Fruit fly (Drosophila melanogaster): ENCODE data around the gene CG42507.
A peak's percentile ranks its signal among the peaks of the same experiment; 100 is the strongest.

CG42507 gene

dm6 chr3L:14786230-14786850 lies 28.6 kb upstream of the CG42507 start, which contains the start of the genes bmm and Tdrd3 (continued):
- peak; percentile 64 for TF ChIP-seq Oaz (GFP tag; IDR thresholded peaks at IDR 0.05)
- TF ChIP-seq CG15696 (tag; optimal IDR thresholded peaks at IDR 0.05): peak; percentile 87
- peak; percentile 90 for TF ChIP-seq CG13775 (GFP tag; optimal IDR thresholded peaks at IDR 0.05)
- TF ChIP-seq CG8944 (GFP tag; optimal IDR thresholded peaks at IDR 0.05): peak; percentile 27
- TF ChIP-seq CG12155 (GFP tag; optimal IDR thresholded peaks at IDR 0.05): peak; percentile 84
- TF ChIP-seq CG11093 (GFP tag; IDR thresholded peaks at IDR 0.05): peak; percentile 52; the same call in 2 of the 3 replicates
- no peak for TF ChIP-seq CG1832 (GFP tag; optimal IDR thresholded peaks at IDR 0.05)
- TF ChIP-seq CG12299 (tag; optimal IDR thresholded peaks at IDR 0.05): peak; percentile 53
- TF ChIP-seq CG8924 (tag; optimal IDR thresholded peaks at IDR 0.05): peak; percentile 94
- peak; percentile 98 for TF ChIP-seq Ets65A (GFP tag)
- TF ChIP-seq CG10431 (GFP tag; optimal IDR thresholded peaks at IDR 0.05): peak; percentile 74
- peak; percentile 10 for TF ChIP-seq run (tag; optimal IDR thresholded peaks at IDR 0.05)
- peak; percentile 42 for TF ChIP-seq nom (GFP tag; optimal IDR thresholded peaks at IDR 0.05)
- peak; percentile 76 for TF ChIP-seq CG12942 (GFP tag; optimal IDR thresholded peaks at IDR 0.05)
- peak; percentile 53 for TF ChIP-seq Bteb2 (GFP tag; optimal IDR thresholded peaks at IDR 0.05)
- TF ChIP-seq PHDP (tag; optimal IDR thresholded peaks at IDR 0.05): peak; percentile 84
- peak; percentile 11 for TF ChIP-seq corto (GFP tag; optimal IDR thresholded peaks at IDR 0.05)
- no peak for TF ChIP-seq prd (optimal IDR thresholded peaks at IDR 0.05)
- TF ChIP-seq prd (GFP tag; IDR thresholded peaks at IDR 0.05): peak; percentile 82; the same call in 2 of the 3 replicates
- peak; percentile 39 for TF ChIP-seq Max (GFP tag; optimal IDR thresholded peaks at IDR 0.05)
- TF ChIP-seq Chrac-16 (GFP tag; optimal IDR thresholded peaks at IDR 0.05): peak; percentile 79
- TF ChIP-seq emc (GFP tag; optimal IDR thresholded peaks at IDR 0.05): no peak
- peak; percentile 80 for TF ChIP-seq unpg (GFP tag; optimal IDR thresholded peaks at IDR 0.05)
- peak; percentile 22 for TF ChIP-seq Mad (GFP tag; optimal IDR thresholded peaks at IDR 0.05)
- no peak for TF ChIP-seq pan (optimal IDR thresholded peaks at IDR 0.05)
- peak in 1 of 2 experiments; percentile 55 for TF ChIP-seq pan (GFP tag; optimal IDR thresholded peaks at IDR 0.05 in 1 of 2, IDR thresholded peaks at IDR 0.05 in 1 of 2)
- TF ChIP-seq cg (GFP tag; optimal IDR thresholded peaks at IDR 0.05): no peak
- TF ChIP-seq Xrp1 (GFP tag; IDR thresholded peaks at IDR 0.05): peak; percentile 63
- TF ChIP-seq CG6791 (GFP tag; IDR thresholded peaks at IDR 0.05; ENCODE audit: partially characterized antibody): peak; percentile 79
- TF ChIP-seq slp2 (GFP tag; optimal IDR thresholded peaks at IDR 0.05): no peak
- peak; percentile 71 for TF ChIP-seq CG8765 (GFP tag; IDR thresholded peaks at IDR 0.05)
- TF ChIP-seq CG17361 (GFP tag; IDR thresholded peaks at IDR 0.05): peak; percentile 93
- TF ChIP-seq sug (tag; optimal IDR thresholded peaks at IDR 0.05): peak; percentile 90
- TF ChIP-seq CG34224 (GFP tag; IDR thresholded peaks at IDR 0.05; ENCODE audit: partially characterized antibody): peak; percentile 81
- TF ChIP-seq CG11456 (GFP tag; IDR thresholded peaks at IDR 0.05): peak; percentile 91
- TF ChIP-seq Vsx1 (GFP tag; optimal IDR thresholded peaks at IDR 0.05): peak; percentile 53
- peak; percentile 74 for TF ChIP-seq Fer1 (GFP tag; optimal IDR thresholded peaks at IDR 0.05)
- TF ChIP-seq vvl (GFP tag; IDR thresholded peaks at IDR 0.05): peak; percentile 57
- peak in 1 of 2 experiments; percentile 42 for TF ChIP-seq Trl (optimal IDR thresholded peaks at IDR 0.05)
- TF ChIP-seq Trl (GFP tag; optimal IDR thresholded peaks at IDR 0.05): peak; percentile 13
- peak; percentile 67 for TF ChIP-seq salm (tag; optimal IDR thresholded peaks at IDR 0.05)
- peak; percentile 31; the same call in 2 of the 3 replicates for TF ChIP-seq ase (GFP tag; IDR thresholded peaks at IDR 0.05)
- no peak; the same call in 1 of the 2 replicates for TF ChIP-seq ham (GFP tag; IDR thresholded peaks at IDR 0.05)
- TF ChIP-seq CG1647 (GFP tag; optimal IDR thresholded peaks at IDR 0.05): peak; percentile 31
- TF ChIP-seq Doc3 (GFP tag; IDR thresholded peaks at IDR 0.05; ENCODE audit: partially characterized antibody): peak; percentile 88
- TF ChIP-seq CG12104 (GFP tag; optimal IDR thresholded peaks at IDR 0.05): peak; percentile 83
- TF ChIP-seq gro (GFP tag; optimal IDR thresholded peaks at IDR 0.05): no peak
- peak; percentile 70; the same call in 1 of the 3 replicates for TF ChIP-seq CG6175 (GFP tag; IDR thresholded peaks at IDR 0.05)
- peak; percentile 35; the same call in 1 of the 2 replicates for TF ChIP-seq Rx (GFP tag; IDR thresholded peaks at IDR 0.05)
- peak; percentile 94 for TF ChIP-seq Dll (GFP tag; IDR thresholded peaks at IDR 0.05; ENCODE audit: partially characterized antibody)
- TF ChIP-seq CG7357 (GFP tag; IDR thresholded peaks at IDR 0.05): 0 out of 3 replicates have a peak, but pooled peaks have one; percentile 37
